Fruit fly (Drosophila melanogaster): ENCODE results near the gene Faf2.
A peak's percentile ranks its signal among the peaks of the same experiment; 100 is the strongest.

The Faf2 gene

DNA sequence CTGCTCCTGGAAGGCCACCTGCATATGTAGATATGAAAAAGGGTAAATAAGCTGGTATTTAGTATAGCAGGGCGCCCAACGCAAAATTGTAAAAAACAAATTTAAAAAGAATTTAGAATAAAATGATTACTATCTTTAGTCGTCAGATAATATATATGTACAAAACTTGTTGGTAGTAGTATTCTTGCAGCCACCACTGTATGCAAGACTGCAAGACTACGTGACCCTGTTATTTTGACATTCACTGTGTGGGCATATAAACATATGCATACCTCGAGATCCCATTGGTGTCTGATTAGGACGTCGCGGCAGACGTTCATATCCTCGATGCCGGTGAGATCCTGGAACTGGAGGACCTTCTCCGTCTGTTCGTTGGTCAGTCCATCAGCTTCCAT lies 647 bp downstream of the Faf2 start (continued):
- TF ChIP-seq CG8944 (GFP tag; optimal IDR thresholded peaks at IDR 0.05) (no peak), Aef1 (GFP tag; IDR thresholded peaks at IDR 0.05) (peak; percentile 36; the same call in 1 of the 3 replicates), amos (GFP tag; IDR thresholded peaks at IDR 0.05; ENCODE audit: partially characterized antibody) (no peak), CG43689 (GFP tag; IDR thresholded peaks at IDR 0.05) (no peak), CG2120 (GFP tag; optimal IDR thresholded peaks at IDR 0.05) (peak; percentile 70), pros (GFP tag; optimal IDR thresholded peaks at IDR 0.05) (no peak), Lhr (GFP tag; optimal IDR thresholded peaks at IDR 0.05) (no peak), CkIIα-i1 (GFP tag; IDR thresholded peaks at IDR 0.05) (no peak), fu2 (GFP tag; optimal IDR thresholded peaks at IDR 0.05) (no peak), CG17186 (GFP tag; optimal IDR thresholded peaks at IDR 0.05) (no peak), CG18476 (GFP tag; optimal IDR thresholded peaks at IDR 0.05) (no peak), CG15073 (GFP tag; optimal IDR thresholded peaks at IDR 0.05) (peak; percentile 100), luna (GFP tag; optimal IDR thresholded peaks at IDR 0.05) (peak; percentile 21), CG16813 (GFP tag; IDR thresholded peaks at IDR 0.05; ENCODE audit: partially characterized antibody) (no peak), insv (GFP tag; optimal IDR thresholded peaks at IDR 0.05) (no peak), CG2678 (tag; optimal IDR thresholded peaks at IDR 0.05) (peak; percentile 20), Dref (GFP tag; IDR thresholded peaks at IDR 0.05) (no peak), CG17912 (GFP tag; optimal IDR thresholded peaks at IDR 0.05) (no peak), CG6791 (GFP tag; IDR thresholded peaks at IDR 0.05; ENCODE audit: partially characterized antibody) (no peak), sr (GFP tag; IDR thresholded peaks at IDR 0.05) (no peak), Rx (GFP tag; IDR thresholded peaks at IDR 0.05) (no peak), Nf-YC (tag; optimal IDR thresholded peaks at IDR 0.05) (no peak), phol (tag; optimal IDR thresholded peaks at IDR 0.05) (no peak), unpg (GFP tag; optimal IDR thresholded peaks at IDR 0.05) (no peak), CG15601 (tag; optimal IDR thresholded peaks at IDR 0.05) (no peak), CG2199 (GFP tag; IDR thresholded peaks at IDR 0.05) (no peak), CG12391 (tag; optimal IDR thresholded peaks at IDR 0.05) (no peak), CG17359 (tag; optimal IDR thresholded peaks at IDR 0.05) (peak; percentile 37), CG4617 (GFP tag; optimal IDR thresholded peaks at IDR 0.05; ENCODE audit: borderline replicate concordance) (no peak), GATAe (GFP tag; conservative IDR thresholded peaks at IDR 0.05) (no peak), CG8388 (GFP tag; optimal IDR thresholded peaks at IDR 0.05) (peak; percentile 44), CG11560 (tag; IDR thresholded peaks at IDR 0.05) (no peak)

DNA sequence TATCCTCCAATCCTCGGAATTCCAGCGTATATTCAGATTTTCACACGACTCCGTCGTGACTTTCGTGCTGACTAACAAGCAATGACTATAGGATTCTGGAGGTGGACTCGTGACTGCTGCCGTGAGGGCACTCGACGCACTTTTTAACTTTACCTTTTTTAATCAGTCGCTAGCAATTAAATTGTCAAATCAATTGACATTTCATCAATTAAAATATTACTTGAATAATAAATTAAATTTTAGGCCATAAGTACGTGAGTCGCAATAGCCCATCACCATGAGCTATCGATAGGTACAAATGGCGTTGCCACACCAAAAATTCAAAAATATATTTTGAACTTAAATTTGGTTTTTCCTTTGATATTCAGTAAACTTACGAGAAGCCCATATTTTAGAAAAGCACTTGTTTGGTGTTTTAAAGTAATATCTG lies 2.9 kb downstream of the Faf2 start, which contains the start of gene Jwa:
Gene Jwa (minus strand): TSS at position 87 of the 430 bp plus-strand sequence.
- peak; percentile 78 for TF ChIP-seq CG17359 (tag; optimal IDR thresholded peaks at IDR 0.05)
- TF ChIP-seq CG10321 (GFP tag; IDR thresholded peaks at IDR 0.05), result peak; percentile 36; the same call in 1 of the 2 replicates
- TF ChIP-seq tap (tag; optimal IDR thresholded peaks at IDR 0.05), result peak; percentile 39
- TF ChIP-seq CG8478 (optimal IDR thresholded peaks at IDR 0.05), result no peak
- peak; percentile 87 for TF ChIP-seq phol (tag; optimal IDR thresholded peaks at IDR 0.05)
- peak; percentile 95 for TF ChIP-seq sob (GFP tag; IDR thresholded peaks at IDR 0.05)
- TF ChIP-seq Rfx (GFP tag; IDR thresholded peaks at IDR 0.05), result peak; percentile 94
- no peak for TF ChIP-seq yki (optimal IDR thresholded peaks at IDR 0.05)
- peak; percentile 75 for TF ChIP-seq CG3281 (GFP tag; optimal IDR thresholded peaks at IDR 0.05)
- TF ChIP-seq Oli (tag; optimal IDR thresholded peaks at IDR 0.05), result peak; percentile 91
- peak; percentile 87 for TF ChIP-seq fd96Cb (tag; optimal IDR thresholded peaks at IDR 0.05)
- TF ChIP-seq danr (GFP tag; IDR thresholded peaks at IDR 0.05), result peak; percentile 92
- TF ChIP-seq CG17385 (GFP tag; optimal IDR thresholded peaks at IDR 0.05), result peak; percentile 90
- TF ChIP-seq Pdp1 (GFP tag; optimal IDR thresholded peaks at IDR 0.05), result peak; percentile 81 to 96
- peak; percentile 81 for TF ChIP-seq CG2116 (GFP tag; optimal IDR thresholded peaks at IDR 0.05)
- peak; percentile 57 for TF ChIP-seq CG1792 (GFP tag; optimal IDR thresholded peaks at IDR 0.05)
- peak; percentile 92 for TF ChIP-seq dm (GFP tag; optimal IDR thresholded peaks at IDR 0.05)
- no peak for TF ChIP-seq exex (tag; optimal IDR thresholded peaks at IDR 0.05)
- TF ChIP-seq jigr1 (GFP tag; IDR thresholded peaks at IDR 0.05), result peak; percentile 88
- TF ChIP-seq mam (GFP tag; optimal IDR thresholded peaks at IDR 0.05), result peak; percentile 93
- TF ChIP-seq Asciz (GFP tag; optimal IDR thresholded peaks at IDR 0.05), result peak; percentile 19
- peak in 1 of 2 experiments; percentile 46 for TF ChIP-seq Eip74EF (GFP tag; optimal IDR thresholded peaks at IDR 0.05)
